Fruit fly (Drosophila melanogaster): ENCODE results near the gene tos.

Gene tos

DNA sequence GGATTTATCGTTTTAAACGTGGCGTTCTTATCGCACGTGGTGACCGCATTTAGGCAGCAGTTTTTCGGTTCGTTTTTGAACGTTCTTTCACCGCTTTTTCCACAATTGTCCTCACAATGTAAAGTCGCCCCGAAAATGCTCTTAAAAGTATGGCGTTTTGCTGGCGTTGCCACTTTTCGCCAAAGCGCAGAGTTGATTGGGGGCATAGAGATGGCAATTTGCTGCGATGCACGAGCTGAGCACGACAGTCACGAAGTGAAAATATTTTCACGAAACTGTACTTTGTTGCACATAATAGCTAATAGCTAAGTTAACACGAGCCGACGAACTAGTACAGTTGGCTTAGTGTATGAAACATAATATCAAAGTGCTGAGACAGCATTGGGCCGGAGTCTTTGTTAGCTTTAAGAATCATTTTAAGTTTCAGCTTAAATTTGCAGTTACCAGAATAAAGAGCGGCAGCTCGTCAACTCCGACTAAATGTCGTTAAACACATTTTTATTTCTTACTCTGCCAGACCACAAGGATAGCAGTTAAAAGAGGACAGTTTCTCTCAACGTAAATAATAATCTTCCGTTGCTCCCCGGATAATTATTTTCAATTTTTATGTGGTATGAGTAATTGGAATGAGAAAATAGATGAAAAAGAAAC, 6.9 kb upstream of the tos start, which contains the start of gene msl-1 (continued):
- TF ChIP-seq CG13624 (GFP tag; optimal IDR thresholded peaks at IDR 0.05) = peak; percentile 30
- TF ChIP-seq sqz (GFP tag; optimal IDR thresholded peaks at IDR 0.05) = peak; percentile 26
- TF ChIP-seq CG8089 (GFP tag; optimal IDR thresholded peaks at IDR 0.05) = no peak
- TF ChIP-seq Doc3 (GFP tag; IDR thresholded peaks at IDR 0.05; ENCODE audit: partially characterized antibody) = peak; percentile 86
- TF ChIP-seq nmo (GFP tag; optimal IDR thresholded peaks at IDR 0.05) = peak; percentile 43
- peak; percentile 34 for TF ChIP-seq sens (GFP tag)
- no peak for TF ChIP-seq CG1233 (GFP tag; optimal IDR thresholded peaks at IDR 0.05)
- TF ChIP-seq ci (GFP tag; IDR thresholded peaks at IDR 0.05) = peak; percentile 47; the same call in 1 of the 3 replicates
- peak; percentile 33 for TF ChIP-seq tin (GFP tag; optimal IDR thresholded peaks at IDR 0.05)
- TF ChIP-seq CG9727 (GFP tag; optimal IDR thresholded peaks at IDR 0.05) = peak; percentile 26
- TF ChIP-seq Spps (tag; optimal IDR thresholded peaks at IDR 0.05) = no peak
- peak; percentile 4 for TF ChIP-seq pnt (GFP tag; optimal IDR thresholded peaks at IDR 0.05)
- TF ChIP-seq mam (GFP tag; optimal IDR thresholded peaks at IDR 0.05) = peak; percentile 65
- TF ChIP-seq onecut (GFP tag; IDR thresholded peaks at IDR 0.05) = peak; percentile 44; the same call in 1 of the 2 replicates
- peak; percentile 25; the same call in 1 of the 2 replicates for TF ChIP-seq CG9215 (GFP tag; IDR thresholded peaks at IDR 0.05)
- peak; percentile 25 for TF ChIP-seq CG17829 (tag; optimal IDR thresholded peaks at IDR 0.05)
- peak; percentile 8 for TF ChIP-seq chn (GFP tag; optimal IDR thresholded peaks at IDR 0.05)
- TF ChIP-seq amos (GFP tag; IDR thresholded peaks at IDR 0.05; ENCODE audit: partially characterized antibody) = peak; percentile 98
- no peak for TF ChIP-seq CG15269 (tag; optimal IDR thresholded peaks at IDR 0.05)
- no peak for TF ChIP-seq CG17361 (GFP tag; IDR thresholded peaks at IDR 0.05)
- TF ChIP-seq Antp (GFP tag; optimal IDR thresholded peaks at IDR 0.05) = peak; percentile 47
- TF ChIP-seq D19A (tag; optimal IDR thresholded peaks at IDR 0.05) = no peak
- no peak for TF ChIP-seq grn (GFP tag; optimal IDR thresholded peaks at IDR 0.05)
- TF ChIP-seq ken (GFP tag; IDR thresholded peaks at IDR 0.05) = 0 out of 3 replicates have a peak, but pooled peaks have one; percentile 41
- peak; percentile 12 for TF ChIP-seq Hr3 (GFP tag; optimal IDR thresholded peaks at IDR 0.05)
- no peak for TF ChIP-seq CG3281 (GFP tag; optimal IDR thresholded peaks at IDR 0.05)
- TF ChIP-seq CG13287 (GFP tag; IDR thresholded peaks at IDR 0.05; ENCODE audit: partially characterized antibody) = peak; percentile 90
- TF ChIP-seq CG10366 (GFP tag; IDR thresholded peaks at IDR 0.05) = peak; percentile 10; the same call in 1 of the 2 replicates
- TF ChIP-seq tx (GFP tag; optimal IDR thresholded peaks at IDR 0.05) = peak; percentile 11
- peak; percentile 2 for TF ChIP-seq Side (GFP tag; optimal IDR thresholded peaks at IDR 0.05)
- TF ChIP-seq seq (GFP tag; IDR thresholded peaks at IDR 0.05) = no peak
- no peak for TF ChIP-seq exex (tag; optimal IDR thresholded peaks at IDR 0.05)
- no peak for TF ChIP-seq gcm2 (GFP tag; optimal IDR thresholded peaks at IDR 0.05)
- peak; percentile 25; the same call in 1 of the 3 replicates for TF ChIP-seq dysf (GFP tag; IDR thresholded peaks at IDR 0.05)
- peak; percentile 80 for TF ChIP-seq CG11456 (GFP tag; IDR thresholded peaks at IDR 0.05)
- 0 out of 3 replicates have a peak, but pooled peaks have one; percentile 28 for TF ChIP-seq otp (GFP tag; IDR thresholded peaks at IDR 0.05)
- TF ChIP-seq tna (GFP tag; IDR thresholded peaks at IDR 0.05; ENCODE audit: partially characterized antibody) = peak; percentile 88
- TF ChIP-seq Lhr (GFP tag; optimal IDR thresholded peaks at IDR 0.05) = peak; percentile 52
- peak; percentile 59 for TF ChIP-seq CG2120 (GFP tag; optimal IDR thresholded peaks at IDR 0.05)
- TF ChIP-seq yki (optimal IDR thresholded peaks at IDR 0.05) = no peak
- TF ChIP-seq Nf-YB (GFP tag; optimal IDR thresholded peaks at IDR 0.05) = no peak
- peak; percentile 33; the same call in 1 of the 2 replicates for TF ChIP-seq CG8765 (GFP tag; IDR thresholded peaks at IDR 0.05)
- peak; percentile 75 for TF ChIP-seq CG1603 (tag; optimal IDR thresholded peaks at IDR 0.05)
- peak; percentile 55 for TF ChIP-seq dm (GFP tag; optimal IDR thresholded peaks at IDR 0.05)
- TF ChIP-seq CG8944 (GFP tag; optimal IDR thresholded peaks at IDR 0.05) = peak; percentile 39
- TF ChIP-seq lab (GFP tag; optimal IDR thresholded peaks at IDR 0.05) = no peak
- TF ChIP-seq CG34422 (GFP tag; IDR thresholded peaks at IDR 0.05) = peak; percentile 74; the same call in 2 of the 3 replicates
- TF ChIP-seq Ets65A (GFP tag) = peak; percentile 95
- no peak for TF ChIP-seq ATbp (GFP tag; optimal IDR thresholded peaks at IDR 0.05)
- peak; percentile 45; the same call in 1 of the 2 replicates for TF ChIP-seq al (GFP tag; IDR thresholded peaks at IDR 0.05)

Measured in whole organism, embryonic.